Worm (Caenorhabditis elegans) whole organism, L1 larva: ENCODE measurements around the gene ZK1058.9.
A peak's percentile ranks its signal among the peaks of the same experiment; 100 is the strongest.

ENCODE experiments used
- elt-2 ChIP-seq: sonication (generic microtip); optimal IDR thresholded peaks from 2 replicates; lab custom pipeline; 2016; ENCODE audit warnings: missing genetic modification characterization, mild to moderate bottlenecking, inconsistent platforms, missing compliant biosample characterization, missing genetic modification reagents
- hlh-17 ChIP-seq: fragments of 200-800 bp; sonication (Bioruptor generic); optimal IDR thresholded peaks from 2 replicates; lab custom pipeline; 2018; ENCODE audit warnings: missing genetic modification characterization, mild to moderate bottlenecking, missing compliant biosample characterization, moderate library complexity, borderline replicate concordance
- ztf-4 ChIP-seq: fragments of 150-350 bp; optimal IDR thresholded peaks from 2 replicates; lab custom pipeline; 2014; ENCODE audit warnings: missing biosample characterization, missing genetic modification characterization

DNA sequence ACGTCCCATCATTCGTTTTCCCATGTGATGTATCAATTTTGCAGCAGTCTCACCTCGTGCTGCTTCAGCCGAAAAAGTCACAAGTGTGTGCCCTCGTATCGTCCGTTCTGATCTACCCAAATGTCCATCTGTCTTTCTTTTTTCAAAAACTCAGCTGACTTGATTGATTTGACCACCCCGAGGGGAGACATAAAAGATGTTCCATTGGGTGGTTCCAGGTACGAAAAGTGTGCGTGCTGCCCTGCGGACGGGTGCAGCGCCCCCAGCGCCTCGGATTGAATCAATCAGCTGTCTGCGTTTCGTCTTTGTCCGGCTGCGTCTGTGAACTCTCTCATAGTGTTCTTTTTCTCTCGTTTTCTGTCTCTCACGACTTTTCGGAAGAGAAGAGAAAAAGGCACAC, 27.2 kb upstream of the ZK1058.9 start:
- TF ChIP-seq elt-2 (no peak), ztf-4 (tag; lab: Kevin White, UChicago) (peak; percentile 55), hlh-17 (GFP tag; lab: Kevin White, UChicago) (no peak)
